In the genomic region with DNA sequence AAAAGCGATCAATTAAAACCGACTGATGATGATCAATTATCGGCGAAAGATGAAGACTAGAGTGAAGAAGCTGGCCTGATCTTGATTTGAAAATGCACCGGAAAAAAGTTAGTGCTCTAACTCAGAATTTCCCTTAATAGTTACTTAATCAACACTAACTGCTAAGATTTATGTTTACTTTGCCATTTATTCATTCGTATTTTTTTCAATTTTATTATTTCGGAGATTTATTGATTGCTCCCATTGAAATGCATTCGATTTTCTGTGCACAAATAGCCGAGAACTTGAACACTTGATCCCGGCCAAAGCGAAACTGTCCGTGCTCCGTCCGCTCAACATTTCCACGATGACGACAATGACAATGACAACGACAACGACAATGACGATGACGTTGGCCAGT, we compare ENCODE assay signal across 2 fruit fly cellular contexts.
TF ChIP-seq lines count a peak whose summit lies in the region.

No protein-coding gene starts in this region.

TF ChIP-seq in whole organism, prepupa, 60 proteins besides CTCF, POLR2A, EP300 and RAD21 (continues in another document):
- TF ChIP-seq acj6 (GFP tag; optimal IDR thresholded peaks at IDR 0.05; lab: Kevin White, UChicago), result no peak
- TF ChIP-seq ss (GFP tag; optimal IDR thresholded peaks at IDR 0.05; lab: Kevin White, UChicago), result no peak
- TF ChIP-seq CG8119 (GFP tag; IDR thresholded peaks at IDR 0.05; lab: Robert Waterston, UW), result no peak
- TF ChIP-seq topi (GFP tag; optimal IDR thresholded peaks at IDR 0.05; lab: Kevin White, UChicago), result no peak
- no peak for TF ChIP-seq CG10669 (GFP tag; optimal IDR thresholded peaks at IDR 0.05; lab: Kevin White, UChicago)
- TF ChIP-seq CG9139 (GFP tag; optimal IDR thresholded peaks at IDR 0.05; lab: Kevin White, UChicago), result no peak
- TF ChIP-seq CG31627 (GFP tag; optimal IDR thresholded peaks at IDR 0.05; lab: Kevin White, UChicago), result no peak
- TF ChIP-seq CG10631 (GFP tag; optimal IDR thresholded peaks at IDR 0.05; lab: Kevin White, UChicago), result peak; percentile 11
- no peak for TF ChIP-seq Eip93F (GFP tag; optimal IDR thresholded peaks at IDR 0.05; lab: Kevin White, UChicago)
- peak; percentile 26 for TF ChIP-seq Ets96B (tag; optimal IDR thresholded peaks at IDR 0.05; lab: Kevin White, UChicago)
- TF ChIP-seq CG6854 (GFP tag; optimal IDR thresholded peaks at IDR 0.05; lab: Kevin White, UChicago), result no peak
- TF ChIP-seq Lpt (GFP tag; optimal IDR thresholded peaks at IDR 0.05; lab: Kevin White, UChicago), result no peak
- TF ChIP-seq cyc (GFP tag; optimal IDR thresholded peaks at IDR 0.05; lab: Kevin White, UChicago), result no peak
- TF ChIP-seq CG6808 (GFP tag; optimal IDR thresholded peaks at IDR 0.05; lab: Kevin White, UChicago), result no peak
- no peak for TF ChIP-seq dsx (GFP tag; optimal IDR thresholded peaks at IDR 0.05; lab: Kevin White, UChicago; ENCODE audit: poor library complexity, severe bottlenecking)
- no peak for TF ChIP-seq CG11762 (GFP tag; optimal IDR thresholded peaks at IDR 0.05; lab: Kevin White, UChicago; ENCODE audit: insufficient read depth)
- TF ChIP-seq pdm3 (GFP tag; optimal IDR thresholded peaks at IDR 0.05; lab: Kevin White, UChicago), result no peak
- no peak for TF ChIP-seq Hr39 (GFP tag; optimal IDR thresholded peaks at IDR 0.05; lab: Kevin White, UChicago)
- TF ChIP-seq CG8632 (GFP tag; optimal IDR thresholded peaks at IDR 0.05; lab: Kevin White, UChicago), result no peak
- no peak for TF ChIP-seq Sox15 (GFP tag; optimal IDR thresholded peaks at IDR 0.05; lab: Kevin White, UChicago)
- TF ChIP-seq CG6163 (GFP tag; IDR thresholded peaks at IDR 0.05; lab: Robert Waterston, UW), result no peak
- no peak for TF ChIP-seq Smox (GFP tag; optimal IDR thresholded peaks at IDR 0.05; lab: Kevin White, UChicago)
- no peak for TF ChIP-seq CG7368 (GFP tag; optimal IDR thresholded peaks at IDR 0.05; lab: Kevin White, UChicago)
- TF ChIP-seq fkh (GFP tag; optimal IDR thresholded peaks at IDR 0.05; lab: Kevin White, UChicago), result no peak
- peak; percentile 61 for TF ChIP-seq svp (GFP tag; lab: Kevin White, UChicago)
- TF ChIP-seq CG11294 (GFP tag; IDR thresholded peaks at IDR 0.05; lab: Robert Waterston, UW), result no peak
- TF ChIP-seq spab (GFP tag; optimal IDR thresholded peaks at IDR 0.05; lab: Kevin White, UChicago), result peak; percentile 12
- peak; percentile 48 for TF ChIP-seq Eip78C (GFP tag; lab: Kevin White, UChicago)
- TF ChIP-seq CG3032 (tag; optimal IDR thresholded peaks at IDR 0.05; lab: Kevin White, UChicago), result peak; percentile 23
- TF ChIP-seq salr (GFP tag; optimal IDR thresholded peaks at IDR 0.05; lab: Kevin White, UChicago), result no peak
- no peak for TF ChIP-seq vri (GFP tag; optimal IDR thresholded peaks at IDR 0.05; lab: Kevin White, UChicago)
- TF ChIP-seq CG16779 (tag; optimal IDR thresholded peaks at IDR 0.05; lab: Kevin White, UChicago), result no peak
- no peak for TF ChIP-seq eg (GFP tag; IDR thresholded peaks at IDR 0.05; lab: Robert Waterston, UW)
- peak; percentile 23 for TF ChIP-seq CG3919 (GFP tag; optimal IDR thresholded peaks at IDR 0.05; lab: Kevin White, UChicago)
- TF ChIP-seq achi (GFP tag; optimal IDR thresholded peaks at IDR 0.05; lab: Kevin White, UChicago), result no peak
- no peak for TF ChIP-seq CG4318 (GFP tag; optimal IDR thresholded peaks at IDR 0.05; lab: Kevin White, UChicago)
- no peak for TF ChIP-seq Ets21C (GFP tag; optimal IDR thresholded peaks at IDR 0.05; lab: Kevin White, UChicago)
- no peak for TF ChIP-seq CG32006 (GFP tag; optimal IDR thresholded peaks at IDR 0.05; lab: Kevin White, UChicago)
- no peak for TF ChIP-seq Gug (GFP tag; IDR thresholded peaks at IDR 0.05; lab: Robert Waterston, UW)
- TF ChIP-seq Blimp-1 (GFP tag; optimal IDR thresholded peaks at IDR 0.05; lab: Kevin White, UChicago), result no peak
- TF ChIP-seq CG6792 (GFP tag; optimal IDR thresholded peaks at IDR 0.05; lab: Kevin White, UChicago), result no peak
- TF ChIP-seq CG34406 (GFP tag; optimal IDR thresholded peaks at IDR 0.05; lab: Kevin White, UChicago), result no peak
- TF ChIP-seq CG15336 (GFP tag; IDR thresholded peaks at IDR 0.05; lab: Robert Waterston, UW), result 0 out of 2 replicates have a peak, but pooled peaks have one; percentile 22
- no peak for TF ChIP-seq fd59A (GFP tag; optimal IDR thresholded peaks at IDR 0.05; lab: Kevin White, UChicago)
- TF ChIP-seq CG1621 (tag; optimal IDR thresholded peaks at IDR 0.05; lab: Kevin White, UChicago), result no peak
- no peak for TF ChIP-seq CG8319 (GFP tag; optimal IDR thresholded peaks at IDR 0.05; lab: Kevin White, UChicago)

TF ChIP-seq in whole organism, pupa, 21 proteins besides CTCF, POLR2A, EP300 and RAD21:
- TF ChIP-seq Ets98B (GFP tag; IDR thresholded peaks at IDR 0.05; lab: Robert Waterston, UW), result no peak
- no peak for TF ChIP-seq CG12605 (GFP tag; IDR thresholded peaks at IDR 0.05; lab: Robert Waterston, UW)
- no peak for TF ChIP-seq CG15710 (tag; optimal IDR thresholded peaks at IDR 0.05; lab: Kevin White, UChicago)
- peak; percentile 18 for TF ChIP-seq CG8159 (tag; optimal IDR thresholded peaks at IDR 0.05; lab: Kevin White, UChicago)
- TF ChIP-seq CG17806 (tag; optimal IDR thresholded peaks at IDR 0.05; lab: Kevin White, UChicago), result peak; percentile 15
- TF ChIP-seq CG14655 (GFP tag; optimal IDR thresholded peaks at IDR 0.05; lab: Kevin White, UChicago), result peak; percentile 57
- no peak for TF ChIP-seq CG32121 (GFP tag; IDR thresholded peaks at IDR 0.05; lab: Robert Waterston, UW)
- no peak for TF ChIP-seq fd96Ca (GFP tag; IDR thresholded peaks at IDR 0.05; lab: Robert Waterston, UW)
- TF ChIP-seq Snoo (tag; optimal IDR thresholded peaks at IDR 0.05; lab: Kevin White, UChicago), result no peak
- no peak for TF ChIP-seq EcR (GFP tag; optimal IDR thresholded peaks at IDR 0.05; lab: Kevin White, UChicago)
- TF ChIP-seq rn (GFP tag; IDR thresholded peaks at IDR 0.05; lab: Robert Waterston, UW), result no peak
- TF ChIP-seq CG13204 (GFP tag; optimal IDR thresholded peaks at IDR 0.05; lab: Kevin White, UChicago), result no peak
- TF ChIP-seq D1 (tag; optimal IDR thresholded peaks at IDR 0.05; lab: Kevin White, UChicago), result no peak
- no peak for TF ChIP-seq CG4496 (GFP tag; IDR thresholded peaks at IDR 0.05; lab: Robert Waterston, UW)
- peak; percentile 17 for TF ChIP-seq CG9948 (tag; optimal IDR thresholded peaks at IDR 0.05; lab: Kevin White, UChicago)
- no peak for TF ChIP-seq CG10348 (GFP tag; IDR thresholded peaks at IDR 0.05; lab: Robert Waterston, UW)
- peak; percentile 14 for TF ChIP-seq CG8301 (tag; optimal IDR thresholded peaks at IDR 0.05; lab: Kevin White, UChicago)
- no peak for TF ChIP-seq Pif1B (GFP tag; optimal IDR thresholded peaks at IDR 0.05; lab: Kevin White, UChicago)
- TF ChIP-seq gl (tag; optimal IDR thresholded peaks at IDR 0.05; lab: Kevin White, UChicago), result no peak
